Fruit fly (Drosophila melanogaster): ENCODE results near the gene nom.

- TF ChIP-seq pros (GFP tag; optimal IDR thresholded peaks at IDR 0.05) (peak; percentile 32), fd102C (GFP tag; optimal IDR thresholded peaks at IDR 0.05) (no peak), ken (GFP tag; IDR thresholded peaks at IDR 0.05) (no peak), pfk (GFP tag; optimal IDR thresholded peaks at IDR 0.05) (no peak), bab2 (GFP tag; optimal IDR thresholded peaks at IDR 0.05) (no peak), CG16815 (GFP tag; optimal IDR thresholded peaks at IDR 0.05) (no peak), Doc2 (GFP tag; IDR thresholded peaks at IDR 0.05) (no peak)
Observed at dm6 chr3R:8684328-8685177, 38.4 kb upstream of the nom start, which contains the start of gene CG44227.

Data from whole organism, embryonic.